Worm (Caenorhabditis elegans) whole organism, early embryonic: ENCODE results near the gene clec-40.

Experiments
- F13C5.2 ChIP-seq: sonication (generic microtip); optimal IDR thresholded peaks from 2 replicates; lab custom pipeline; 2017; ENCODE audit warnings: mild to moderate bottlenecking, missing genetic modification characterization, inconsistent platforms, missing compliant biosample characterization
- aly-1 ChIP-seq: sonication (generic microtip); optimal IDR thresholded peaks from 2 replicates; lab custom pipeline; 2016; ENCODE audit warnings: missing genetic modification characterization, missing compliant biosample characterization
- ama-1 ChIP-seq: fragments of 150-350 bp; optimal IDR thresholded peaks from 2 replicates; lab custom pipeline; 2014
- ceh-13 ChIP-seq: fragments of 200-800 bp; sonication (Bioruptor generic); optimal IDR thresholded peaks from 2 replicates; lab custom pipeline; 2018; ENCODE audit warnings: mild to moderate bottlenecking, missing genetic modification characterization, missing compliant biosample characterization
- ceh-36 ChIP-seq: sonication (generic microtip); optimal IDR thresholded peaks from 2 replicates; lab custom pipeline; 2016; ENCODE audit warnings: missing genetic modification characterization, inconsistent platforms, missing compliant biosample characterization
- ets-7 ChIP-seq: sonication (generic microtip); optimal IDR thresholded peaks from 2 replicates; lab custom pipeline; 2016; ENCODE audit warnings: missing genotype, missing genetic modification characterization, missing compliant biosample characterization
- flt-1 ChIP-seq: fragments of 200-800 bp; sonication (Bioruptor generic); IDR thresholded peaks from 2 replicates; pipeline ENCODE4 v1.3.6; 2022; ENCODE audit warnings: missing genetic modification characterization, missing compliant biosample characterization
- hmg-4 ChIP-seq: fragments of 200-800 bp; sonication (Bioruptor generic); optimal IDR thresholded peaks from 2 replicates; lab custom pipeline; 2018; ENCODE audit warnings: mild to moderate bottlenecking, missing genetic modification characterization, missing compliant biosample characterization
- pes-1 ChIP-seq: fragments of 200-800 bp; sonication (Bioruptor generic); IDR thresholded peaks from 2 replicates; pipeline ENCODE4 v1.3.6; 2022; ENCODE audit warnings: missing genetic modification reagents, missing genetic modification characterization, missing compliant biosample characterization
- scrt-1 ChIP-seq: fragments of 200-800 bp; sonication (Bioruptor generic); IDR thresholded peaks from 2 replicates; pipeline ENCODE4 v1.3.6; 2022; ENCODE audit warnings: missing genetic modification characterization, missing compliant biosample characterization
- sea-1 ChIP-seq: fragments of 200-800 bp; sonication (Bioruptor generic); conservative IDR thresholded peaks from 2 replicates; pipeline ENCODE4 v1.3.6; 2022; ENCODE audit warnings: missing genetic modification characterization, missing compliant biosample characterization
- tbx-11 ChIP-seq: fragments of 200-800 bp; sonication (Bioruptor generic); IDR thresholded peaks from 2 replicates; pipeline ENCODE4 v1.3.6; 2022; ENCODE audit warnings: missing genetic modification characterization, missing compliant biosample characterization
- tra-4 ChIP-seq: sonication (generic microtip); optimal IDR thresholded peaks from 2 replicates; lab custom pipeline; 2017; ENCODE audit warnings: missing genetic modification characterization, missing compliant biosample characterization

DNA sequence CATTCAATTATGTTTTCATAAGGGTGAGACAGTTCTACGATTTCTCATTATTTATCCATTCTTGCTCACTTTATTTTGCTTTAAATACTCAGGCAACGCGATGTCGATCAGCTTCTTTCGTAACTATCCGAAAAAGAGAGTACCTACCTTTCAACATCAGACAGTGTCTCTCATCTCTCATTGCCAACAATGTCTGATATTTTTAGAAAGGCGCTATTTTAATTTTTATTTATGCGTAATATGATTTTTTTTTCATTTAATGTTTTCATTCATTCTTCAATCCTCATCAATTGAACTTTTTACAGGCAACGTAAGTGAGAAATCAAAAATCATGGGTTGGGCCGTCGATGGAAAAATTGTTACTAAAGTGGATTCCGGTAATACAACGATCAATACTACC, 43.9 kb upstream of the clec-40 start, which contains the start of gene F09C6.13:
- TF ChIP-seq ama-1 (lab: Kevin White, UChicago) (no peak), scrt-1 (GFP tag; lab: Robert Waterston, UW) (no peak), sea-1 (GFP tag; lab: Robert Waterston, UW) (no peak), tbx-11 (GFP tag; lab: Robert Waterston, UW) (no peak), pes-1 (GFP tag; lab: Robert Waterston, UW) (no peak), aly-1 (no peak), hmg-4 (GFP tag; lab: Kevin White, UChicago) (no peak), ceh-13 (no peak), flt-1 (no peak), ceh-36 (tag; lab: Kevin White, UChicago) (no peak), tra-4 (tag; lab: Kevin White, UChicago) (no peak), ets-7 (no peak), F13C5.2 (tag; lab: Kevin White, UChicago) (no peak)
